Worm (Caenorhabditis elegans): ENCODE measurements around the gene Y60A3A.8.
"Not testable (repeated sequence)": the region's sequence is repeated elsewhere in the genome, so short reads cannot be mapped to it uniquely, and the experiment has no call there.

Gene Y60A3A.8

ce11 chrV:19949721-19950120 lies at the start of gene Y60A3A.8:
TSS of gene Y60A3A.8 (plus strand) at chrV:19949978.
- not testable (repeated sequence) for TF ChIP-seq unc-130 (tag; optimal IDR thresholded peaks at IDR 0.05); lin-35 (GFP tag; optimal IDR thresholded peaks at IDR 0.05); dpl-1 (GFP tag; optimal IDR thresholded peaks at IDR 0.05)

- no peak for TF ChIP-seq lir-3 (tag; optimal IDR thresholded peaks at IDR 0.05; ENCODE audit: poor library complexity)
- TF ChIP-seq sptf-1 (tag; optimal IDR thresholded peaks at IDR 0.05): no peak
- no peak for TF ChIP-seq nhr-20 (tag; optimal IDR thresholded peaks at IDR 0.05)
- TF ChIP-seq mef-2 (tag; optimal IDR thresholded peaks at IDR 0.05): no peak
- no peak for TF ChIP-seq C04F5.9 (tag; optimal IDR thresholded peaks at IDR 0.05)
- no peak for TF ChIP-seq nhr-77 (tag; optimal IDR thresholded peaks at IDR 0.05)
- TF ChIP-seq ztf-11 (tag; optimal IDR thresholded peaks at IDR 0.05): no peak
- TF ChIP-seq unc-98 (GFP tag; IDR thresholded peaks at IDR 0.05): no peak
- TF ChIP-seq snu-23 (GFP tag; optimal IDR thresholded peaks at IDR 0.05): no peak
- TF ChIP-seq Y116A8C.19 (tag; optimal IDR thresholded peaks at IDR 0.05; ENCODE audit: borderline replicate concordance): no peak
- TF ChIP-seq F16B12.6 (tag; optimal IDR thresholded peaks at IDR 0.05): no peak
- no peak for TF ChIP-seq ztf-4 (tag; optimal IDR thresholded peaks at IDR 0.05)
- TF ChIP-seq pqm-1 (tag; optimal IDR thresholded peaks at IDR 0.05): no peak
- TF ChIP-seq dpl-1 (GFP tag; optimal IDR thresholded peaks at IDR 0.05): no peak
- no peak for TF ChIP-seq nhr-76 (tag; optimal IDR thresholded peaks at IDR 0.05)
- no peak for TF ChIP-seq lin-13 (GFP tag; optimal IDR thresholded peaks at IDR 0.05)
- no peak for TF ChIP-seq nhr-19 (GFP tag; conservative IDR thresholded peaks at IDR 0.05)
- TF ChIP-seq lsy-2 (tag; optimal IDR thresholded peaks at IDR 0.05): no peak
Measured at ce11 chrV:19901826-19902225, 48.0 kb upstream of the Y60A3A.8 start.

- TF ChIP-seq nhr-12 (tag; optimal IDR thresholded peaks at IDR 0.05) (no peak), fos-1 (tag; optimal IDR thresholded peaks at IDR 0.05) (no peak)
Measured at ce11 chrV:19904790-19905189, 45.0 kb upstream of the Y60A3A.8 start.

- TF ChIP-seq pqm-1 (tag; optimal IDR thresholded peaks at IDR 0.05): no peak
Measured at ce11 chrV:19905988-19906387, 43.8 kb upstream of the Y60A3A.8 start.

- TF ChIP-seq ztf-4 (tag; optimal IDR thresholded peaks at IDR 0.05) (no peak), lin-15B (tag; optimal IDR thresholded peaks at IDR 0.05) (no peak), C16A3.4 (tag; optimal IDR thresholded peaks at IDR 0.05) (no peak), hlh-17 (GFP tag; optimal IDR thresholded peaks at IDR 0.05; ENCODE audit: borderline replicate concordance) (no peak), jun-1 (tag; optimal IDR thresholded peaks at IDR 0.05) (no peak)
Measured at ce11 chrV:19907365-19907764, 42.4 kb upstream of the Y60A3A.8 start, which contains the start of gene fars-2. TSS of gene fars-2 (minus strand) at chrV:19907434.

ce11 chrV:19908854-19909253 lies 40.9 kb upstream of the Y60A3A.8 start:
- TF ChIP-seq unc-130 (tag; optimal IDR thresholded peaks at IDR 0.05) (no peak), lir-3 (tag; optimal IDR thresholded peaks at IDR 0.05; ENCODE audit: poor library complexity) (no peak), C16A3.4 (tag; optimal IDR thresholded peaks at IDR 0.05) (no peak), F16B12.6 (tag; optimal IDR thresholded peaks at IDR 0.05) (peak; percentile 86), sup-37 (GFP tag; optimal IDR thresholded peaks at IDR 0.05) (no peak), nhr-85 (tag) (peak; percentile 26), irx-1 (tag; optimal IDR thresholded peaks at IDR 0.05) (no peak), ceh-63 (GFP tag; optimal IDR thresholded peaks at IDR 0.05) (no peak), dsc-1 (tag; optimal IDR thresholded peaks at IDR 0.05) (no peak), lin-35 (GFP tag; optimal IDR thresholded peaks at IDR 0.05) (peak in 1 of 2 experiments; percentile 11), hpl-2 (GFP tag; optimal IDR thresholded peaks at IDR 0.05) (no peak), jun-1 (tag; optimal IDR thresholded peaks at IDR 0.05) (no peak), unc-98 (GFP tag; IDR thresholded peaks at IDR 0.05) (no peak), nhr-11 (tag; optimal IDR thresholded peaks at IDR 0.05) (no peak), efl-1 (optimal IDR thresholded peaks at IDR 0.05) (peak in 1 of 2 experiments; percentile 25), efl-1 (GFP tag; optimal IDR thresholded peaks at IDR 0.05 in 1 of 2) (peak; percentile 38 to 88), tlp-1 (tag; optimal IDR thresholded peaks at IDR 0.05) (no peak), nhr-76 (tag; optimal IDR thresholded peaks at IDR 0.05) (no peak), alr-1 (tag; optimal IDR thresholded peaks at IDR 0.05; ENCODE audit: borderline replicate concordance) (no peak), ces-1 (GFP tag; optimal IDR thresholded peaks at IDR 0.05) (no peak), nhr-12 (tag; optimal IDR thresholded peaks at IDR 0.05) (no peak), tbx-2 (tag; optimal IDR thresholded peaks at IDR 0.05) (no peak), pax-3 (tag; optimal IDR thresholded peaks at IDR 0.05) (no peak), C34B4.2 (tag; optimal IDR thresholded peaks at IDR 0.05) (no peak), rnt-1 (tag; optimal IDR thresholded peaks at IDR 0.05) (no peak), mab-9 (GFP tag; IDR thresholded peaks at IDR 0.05) (no peak), lin-39 (tag; optimal IDR thresholded peaks at IDR 0.05) (no peak)

All from whole organism, L1 larva.